Worm (Caenorhabditis elegans) whole organism, L3 larva: ENCODE results near the gene ttc-39B.

Experiments used
- R02D3.7 ChIP-seq: fragments of 150-350 bp; optimal IDR thresholded peaks from 2 replicates; lab custom pipeline; 2014; ENCODE audit warnings: missing biosample characterization, missing genetic modification characterization
- ZK546.5 ChIP-seq: sonication (generic microtip); optimal IDR thresholded peaks from 2 replicates; lab custom pipeline; 2017; ENCODE audit warnings: missing biosample characterization, missing genetic modification characterization
- aly-2 ChIP-seq: fragments of 150-350 bp; optimal IDR thresholded peaks from 2 replicates; lab custom pipeline; 2014; ENCODE audit warnings: missing biosample characterization, missing genetic modification characterization
- ama-1 ChIP-seq: fragments of 150-350 bp; optimal IDR thresholded peaks from 2 replicates; lab custom pipeline; 2018
- ceh-28 ChIP-seq: fragments of 150-350 bp; optimal IDR thresholded peaks from 2 replicates; lab custom pipeline; 2014; ENCODE audit warnings: missing biosample characterization, missing genetic modification reagents, missing genetic modification characterization
- ceh-82 ChIP-seq: fragments of 150-350 bp; optimal IDR thresholded peaks from 2 replicates; lab custom pipeline; 2014; ENCODE audit warnings: missing biosample characterization, missing genetic modification characterization
- ceh-9 ChIP-seq: sonication (generic microtip); optimal IDR thresholded peaks from 2 replicates; lab custom pipeline; 2018; ENCODE audit warnings: missing biosample characterization, missing genetic modification characterization
- daf-12 ChIP-seq: fragments of 150-350 bp; optimal IDR thresholded peaks from 2 replicates; lab custom pipeline; 2014; ENCODE audit warnings: missing biosample characterization, missing genetic modification reagents, missing genetic modification characterization
- egl-27 ChIP-seq: sonication (generic microtip); optimal IDR thresholded peaks from 4 replicates; lab custom pipeline; 2017; ENCODE audit warnings: missing biosample characterization, missing genetic modification reagents, missing genetic modification characterization
- egl-5 ChIP-seq: fragments of 150-350 bp; optimal IDR thresholded peaks from 2 replicates; lab custom pipeline; 2017; ENCODE audit warnings: missing biosample characterization, missing genetic modification reagents, missing genetic modification characterization, inconsistent platforms
- elt-1 ChIP-seq: fragments of 150-350 bp; optimal IDR thresholded peaks from 2 replicates; lab custom pipeline; 2014; ENCODE audit warnings: missing biosample characterization, missing genetic modification characterization
- elt-2 ChIP-seq: sonication (generic microtip); optimal IDR thresholded peaks from 2 replicates; lab custom pipeline; 2016; ENCODE audit warnings: missing genetic modification reagents, mild to moderate bottlenecking, missing genetic modification characterization, missing compliant biosample characterization
- elt-3 ChIP-seq, 3 experiments: fragments of 150-350 bp in 1 of 3; sonication (generic microtip) in 2 of 3; optimal IDR thresholded peaks; 2 replicates in 2 of 3; 4 replicates in 1 of 3; lab custom pipeline; 2014 to 2017; ENCODE audit warnings: missing biosample characterization in 3 of 3, missing genetic modification characterization in 3 of 3
- eor-1 ChIP-seq, 2 experiments: fragments of 150-350 bp; optimal IDR thresholded peaks; 2 replicates each; lab custom pipeline; 2014 to 2018; ENCODE audit warnings: missing biosample characterization in 2 of 2, missing genetic modification characterization in 2 of 2
- fkh-10 ChIP-seq: sonication (generic microtip); optimal IDR thresholded peaks from 2 replicates; lab custom pipeline; 2017; ENCODE audit warnings: missing biosample characterization, missing genetic modification reagents, missing genetic modification characterization
- fkh-2 ChIP-seq: fragments of 150-350 bp; optimal IDR thresholded peaks from 2 replicates; lab custom pipeline; 2014; ENCODE audit warnings: missing biosample characterization, missing genetic modification reagents, missing genetic modification characterization
- fos-1 ChIP-seq: fragments of 150-350 bp; optimal IDR thresholded peaks from 2 replicates; lab custom pipeline; 2014; ENCODE audit warnings: missing biosample characterization, missing genetic modification characterization
- hmg-11 ChIP-seq: sonication (generic microtip); optimal IDR thresholded peaks from 2 replicates; lab custom pipeline; 2016; ENCODE audit warnings: missing genetic modification characterization, missing compliant biosample characterization
- lsy-12 ChIP-seq: sonication (generic microtip); optimal IDR thresholded peaks from 2 replicates; lab custom pipeline; 2016; ENCODE audit warnings: mild to moderate bottlenecking, missing genetic modification characterization, missing compliant biosample characterization
- mdl-1 ChIP-seq: fragments of 150-350 bp; optimal IDR thresholded peaks from 2 replicates; lab custom pipeline; 2014; ENCODE audit warnings: missing biosample characterization, missing genetic modification characterization
- mml-1 ChIP-seq: fragments of 150-350 bp; sonication (generic microtip); optimal IDR thresholded peaks from 3 replicates; lab custom pipeline; 2014; ENCODE audit warnings: missing biosample characterization, missing genetic modification characterization
- nfya-1 ChIP-seq: sonication (generic microtip); optimal IDR thresholded peaks from 2 replicates; lab custom pipeline; 2017; ENCODE audit warnings: missing genetic modification characterization, mild to moderate bottlenecking, missing compliant biosample characterization, antibody characterized with exemption, moderate library complexity; ENCODE audit not compliant: insufficient read depth
- nhr-12 ChIP-seq: fragments of 150-350 bp; optimal IDR thresholded peaks from 2 replicates; lab custom pipeline; 2014; ENCODE audit warnings: missing biosample characterization, missing genetic modification characterization
- nhr-23 ChIP-seq: fragments of 150-350 bp; optimal IDR thresholded peaks from 2 replicates; lab custom pipeline; 2014; ENCODE audit warnings: missing biosample characterization, missing genetic modification reagents, missing genetic modification characterization
- nhr-237 ChIP-seq: fragments of 150-350 bp; optimal IDR thresholded peaks from 2 replicates; lab custom pipeline; 2014; ENCODE audit warnings: missing biosample characterization, missing genetic modification characterization
- nhr-25 ChIP-seq: sonication (generic microtip); optimal IDR thresholded peaks from 2 replicates; lab custom pipeline; 2017; ENCODE audit warnings: missing biosample characterization, missing genetic modification characterization
- nhr-28 ChIP-seq: fragments of 150-350 bp; optimal IDR thresholded peaks from 2 replicates; lab custom pipeline; 2014; ENCODE audit warnings: missing biosample characterization, missing genetic modification characterization
- nhr-43 ChIP-seq: sonication (generic microtip); optimal IDR thresholded peaks from 2 replicates; lab custom pipeline; 2016; ENCODE audit warnings: mild to moderate bottlenecking, missing genetic modification characterization, missing compliant biosample characterization; ENCODE audit not compliant: poor library complexity, severe bottlenecking
- nhr-67 ChIP-seq: fragments of 150-350 bp; optimal IDR thresholded peaks from 2 replicates; lab custom pipeline; 2014; ENCODE audit warnings: missing biosample characterization, missing genetic modification characterization
- nhr-76 ChIP-seq: fragments of 150-350 bp; sonication (generic microtip); optimal IDR thresholded peaks from 5 replicates; lab custom pipeline; 2014; ENCODE audit warnings: missing biosample characterization, missing genetic modification characterization
- nhr-77 ChIP-seq: fragments of 150-350 bp; optimal IDR thresholded peaks from 2 replicates; lab custom pipeline; 2014; ENCODE audit warnings: missing biosample characterization, missing genetic modification characterization
- pha-4 ChIP-seq: fragments of 150-350 bp; optimal IDR thresholded peaks from 2 replicates; lab custom pipeline; 2014; ENCODE audit warnings: missing biosample characterization, missing genetic modification reagents, missing genetic modification characterization
- pqm-1 ChIP-seq: fragments of 150-350 bp; optimal IDR thresholded peaks from 2 replicates; lab custom pipeline; 2017; ENCODE audit warnings: missing biosample characterization, missing genetic modification characterization, inconsistent platforms
- sea-2 ChIP-seq: fragments of 150-350 bp; sonication (generic microtip); optimal IDR thresholded peaks from 4 replicates; lab custom pipeline; 2014; ENCODE audit warnings: missing biosample characterization, missing genetic modification reagents, missing genetic modification characterization
- skn-1 ChIP-seq: fragments of 150-350 bp; optimal IDR thresholded peaks from 2 replicates; lab custom pipeline; 2014; ENCODE audit warnings: missing biosample characterization, missing genetic modification characterization
- snpc-4 ChIP-seq: fragments of 150-350 bp; optimal IDR thresholded peaks from 2 replicates; lab custom pipeline; 2014; ENCODE audit warnings: missing biosample characterization, missing genetic modification characterization
- unc-39 ChIP-seq: sonication (generic microtip); optimal IDR thresholded peaks from 4 replicates; lab custom pipeline; 2017; ENCODE audit warnings: missing biosample characterization, missing genetic modification characterization
- zag-1 ChIP-seq: fragments of 150-350 bp; optimal IDR thresholded peaks from 2 replicates; lab custom pipeline; 2014; ENCODE audit warnings: missing biosample characterization, missing genetic modification characterization
- ztf-11 ChIP-seq: fragments of 150-350 bp; optimal IDR thresholded peaks from 2 replicates; lab custom pipeline; 2014; ENCODE audit warnings: missing biosample characterization, missing genetic modification characterization
- ztf-4 ChIP-seq: fragments of 150-350 bp; optimal IDR thresholded peaks from 2 replicates; lab custom pipeline; 2014; ENCODE audit warnings: missing biosample characterization, missing genetic modification characterization

Gene ttc-39B

ce11 chrII:6311888-6312287, 21.9 kb downstream of the ttc-39B start:
- TF ChIP-seq nhr-43 (tag; lab: Kevin White, UChicago) = no peak
- TF ChIP-seq fkh-10 (GFP tag; lab: Kevin White, UChicago) = no peak
- TF ChIP-seq pha-4 (tag; lab: Kevin White, UChicago) = no peak
- no peak for TF ChIP-seq lsy-12
- TF ChIP-seq R02D3.7 = no peak
- TF ChIP-seq, all 47 proteins: peak for 0

ce11 chrII:6311459-6311858, 22.3 kb downstream of the ttc-39B start:
- TF ChIP-seq snpc-4 (tag; lab: Kevin White, UChicago) = no peak
- TF ChIP-seq fkh-10 (GFP tag; lab: Kevin White, UChicago) = peak; percentile 27

DNA sequence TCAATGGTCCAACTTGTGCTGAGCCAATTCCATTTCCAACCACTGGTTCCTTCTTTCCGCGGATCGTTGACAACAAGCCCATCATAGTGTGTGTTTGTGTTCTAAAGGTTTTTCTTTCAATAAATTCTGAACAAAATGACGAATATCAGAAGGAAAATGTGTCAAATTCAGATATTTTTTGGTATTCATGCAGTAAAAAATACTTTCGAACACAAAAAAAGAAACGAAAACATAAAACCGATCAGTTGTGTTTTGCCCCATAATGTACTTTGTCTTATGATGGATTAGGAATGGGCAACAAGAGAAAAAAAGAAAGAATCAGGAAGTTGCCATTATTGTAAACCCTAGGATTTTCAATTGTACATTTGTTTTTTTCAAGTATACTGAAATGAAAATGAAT, 24.6 kb downstream of the ttc-39B start, which contains the start of gene glb-10:
TSS of gene glb-10 (minus strand) at position 101 of the 400 bp plus-strand sequence.
- TF ChIP-seq ama-1 (lab: Kevin White, UChicago) (no peak), pha-4 (tag; lab: Kevin White, UChicago) (no peak), nhr-67 (no peak), egl-5 (tag; lab: Kevin White, UChicago) (no peak), egl-27 (tag; lab: Kevin White, UChicago) (no peak), eor-1 (tag; optimal IDR thresholded peaks at IDR 0.05; lab: Kevin White, UChicago) (no peak)

ce11 chrII:6306125-6306524, 27.7 kb downstream of the ttc-39B start, which contains the start of gene C29F5.8:
Gene C29F5.8, plus strand, starts transcription at chrII:6306425.
- TF ChIP-seq skn-1 (tag; lab: Kevin White, UChicago) (no peak), hmg-11 (tag; lab: Kevin White, UChicago) (no peak), R02D3.7 (no peak), ZK546.5 (tag; lab: Kevin White, UChicago) (no peak), nhr-237 (tag; lab: Kevin White, UChicago) (no peak), nhr-28 (tag; lab: Kevin White, UChicago) (no peak), zag-1 (tag; lab: Kevin White, UChicago) (no peak), mdl-1 (no peak), nhr-12 (tag; lab: Kevin White, UChicago) (no peak), lsy-12 (no peak), nhr-77 (tag; lab: Kevin White, UChicago) (no peak), nhr-23 (no peak), sea-2 (no peak), daf-12 (tag; lab: Kevin White, UChicago) (no peak), pqm-1 (tag; lab: Kevin White, UChicago) (no peak), elt-3 (tag; optimal IDR thresholded peaks at IDR 0.05; lab: Kevin White, UChicago) (no peak), elt-2 (tag; lab: Kevin White, UChicago) (no peak), ztf-11 (tag; lab: Kevin White, UChicago) (no peak), fkh-2 (tag; lab: Kevin White, UChicago) (no peak)

DNA sequence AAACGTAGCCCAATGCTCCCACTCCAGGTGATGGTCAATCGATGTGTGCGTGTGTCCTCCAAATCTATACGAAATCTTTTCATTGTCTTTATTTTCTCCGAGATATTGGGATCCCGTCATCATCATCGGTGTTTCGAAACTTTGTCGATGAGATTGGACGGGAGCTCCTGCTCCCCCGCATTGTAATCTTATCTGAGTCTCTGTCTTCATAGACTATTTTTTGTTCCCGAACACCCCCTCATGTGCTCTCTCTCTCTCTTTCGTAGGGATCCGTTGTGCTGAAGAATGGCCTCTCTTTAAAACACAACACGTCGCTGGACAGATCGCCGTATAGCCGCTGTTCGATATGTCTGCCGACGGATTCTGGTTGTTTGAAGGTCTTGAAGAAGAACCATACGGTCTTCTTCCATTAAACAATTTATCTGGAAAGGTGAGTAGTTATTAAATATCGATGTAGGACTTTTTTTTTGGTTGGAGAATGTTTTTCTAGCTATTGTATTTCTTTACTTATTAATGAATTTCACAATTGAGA, 30.5 kb downstream of the ttc-39B start, which contains the start of gene C29F5.1:
TSS of gene C29F5.1 (plus strand) at position 317 of the 532 bp plus-strand sequence.
- TF ChIP-seq sea-2 = no peak
- TF ChIP-seq hmg-11 (tag; lab: Kevin White, UChicago) = no peak
- TF ChIP-seq aly-2 = no peak
- peak; percentile 40 for TF ChIP-seq egl-5 (tag; lab: Kevin White, UChicago)
- TF ChIP-seq daf-12 (tag; lab: Kevin White, UChicago) = no peak
- TF ChIP-seq nfya-1 = peak; percentile 1
- TF ChIP-seq ztf-4 = no peak
- no peak for TF ChIP-seq ceh-28 (tag; lab: Kevin White, UChicago)
- TF ChIP-seq fkh-2 (tag; lab: Kevin White, UChicago) = no peak
- no peak for TF ChIP-seq elt-1

DNA sequence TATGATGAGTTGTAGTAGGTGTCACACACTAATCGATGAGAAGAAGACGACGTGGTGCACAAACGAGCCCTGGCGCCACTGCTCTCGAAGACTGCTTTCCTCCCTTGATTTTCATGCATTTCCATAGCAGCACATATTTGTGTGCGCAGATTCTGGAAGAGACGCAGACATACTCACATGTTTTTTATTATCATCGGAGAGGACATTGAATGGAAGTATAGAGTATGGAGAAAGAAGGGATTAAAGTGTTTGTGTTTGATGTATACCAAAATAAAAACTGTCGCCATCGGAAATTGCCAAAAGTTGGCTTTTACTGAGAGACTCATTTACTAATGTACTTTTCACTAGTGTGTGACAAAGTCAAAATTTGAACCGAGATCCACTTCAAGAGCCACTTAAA, 39.5 kb downstream of the ttc-39B start, which contains the start of gene mps-1:
TSS of gene mps-1 (minus strand) at position 101 of the 400 bp plus-strand sequence.
- TF ChIP-seq lsy-12 (no peak), elt-3 (tag; optimal IDR thresholded peaks at IDR 0.05; lab: Kevin White, UChicago) (no peak), aly-2 (no peak), mdl-1 (no peak), nhr-43 (tag; lab: Kevin White, UChicago) (no peak), mml-1 (tag; lab: Kevin White, UChicago) (no peak), ztf-11 (tag; lab: Kevin White, UChicago) (no peak), ZK546.5 (tag; lab: Kevin White, UChicago) (no peak), ceh-82 (no peak), egl-5 (tag; lab: Kevin White, UChicago) (no peak), ceh-9 (no peak), pha-4 (tag; lab: Kevin White, UChicago) (no peak), unc-39 (tag; lab: Kevin White, UChicago) (no peak), fos-1 (tag; lab: Kevin White, UChicago) (no peak), nhr-76 (tag; lab: Kevin White, UChicago) (no peak), nhr-25 (tag; lab: Kevin White, UChicago) (no peak), fkh-2 (tag; lab: Kevin White, UChicago) (no peak)
